Fruit fly (Drosophila melanogaster): Measurements from ENCODE around the gene CG42324.

CG42324 gene

DNA sequence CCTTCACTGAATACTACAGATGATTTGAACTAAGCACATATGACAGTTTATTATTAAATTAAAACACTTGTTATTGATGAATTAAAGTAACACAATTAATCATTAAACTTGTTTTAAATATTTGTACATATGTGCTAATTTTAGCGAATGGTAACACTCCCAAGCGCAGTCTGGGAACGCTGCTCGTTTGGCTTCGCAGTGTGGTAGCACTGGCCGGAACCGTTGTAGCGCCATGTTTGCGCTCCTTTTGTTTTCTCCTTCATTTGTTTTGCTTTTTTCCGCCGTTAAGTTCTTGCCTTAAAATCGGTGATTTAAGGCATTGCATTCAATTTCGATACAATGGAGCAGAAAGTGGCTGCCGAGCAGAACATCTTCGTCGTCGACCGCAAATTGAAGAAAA lies 6.0 kb upstream of the CG42324 start, which contains the start of gene CycJ:
TSS of gene CycJ (plus strand) at position 229 of the 400 bp plus-strand sequence.
- no peak for TF ChIP-seq ey (GFP tag; optimal IDR thresholded peaks at IDR 0.05)
- TF ChIP-seq CG9705 (GFP tag; optimal IDR thresholded peaks at IDR 0.05), result no peak
- no peak for TF ChIP-seq br (GFP tag; optimal IDR thresholded peaks at IDR 0.05)
- TF ChIP-seq CrebA (GFP tag; optimal IDR thresholded peaks at IDR 0.05; ENCODE audit: borderline replicate concordance), result no peak
- TF ChIP-seq lola (GFP tag; optimal IDR thresholded peaks at IDR 0.05), result no peak

dm6 chr3L:3469709-3470108 lies 2.5 kb upstream of the CG42324 start:
- no peak for TF ChIP-seq HLH106 (tag; optimal IDR thresholded peaks at IDR 0.05)
- no peak for TF ChIP-seq dl (GFP tag; optimal IDR thresholded peaks at IDR 0.05; ENCODE audit: insufficient read depth in 1 of 2, partially characterized antibody in 2 of 2)

DNA sequence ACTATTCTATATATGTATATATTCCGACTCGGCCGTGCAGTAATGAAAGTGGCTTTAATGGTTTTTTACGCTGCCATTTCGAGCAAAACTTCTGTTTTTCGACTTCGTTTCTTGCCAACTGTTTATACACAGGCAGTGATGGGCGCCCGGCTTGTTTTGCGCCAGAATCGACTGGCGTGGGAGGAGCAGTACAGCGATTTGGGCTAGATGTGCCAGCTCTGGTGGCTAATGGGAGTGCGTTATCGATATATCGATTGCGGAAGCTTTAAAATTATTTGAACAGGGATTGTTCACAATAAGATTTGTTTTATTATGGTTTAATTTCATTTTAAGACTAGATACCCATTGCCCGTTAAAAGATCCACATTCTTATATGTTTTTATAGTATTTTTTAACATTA lies 1.1 kb upstream of the CG42324 start, which contains the start of gene CG14971:
TSS of gene CG14971 (minus strand) at position 136 of the 400 bp plus-strand sequence.
- TF ChIP-seq Dif (GFP tag; optimal IDR thresholded peaks at IDR 0.05; ENCODE audit: partially characterized antibody) (no peak), sage (GFP tag; optimal IDR thresholded peaks at IDR 0.05) (peak; percentile 1), rgr (GFP tag; optimal IDR thresholded peaks at IDR 0.05) (peak; percentile 64), usp (GFP tag; optimal IDR thresholded peaks at IDR 0.05) (no peak), ey (GFP tag; optimal IDR thresholded peaks at IDR 0.05) (peak; percentile 32), dsf (GFP tag; optimal IDR thresholded peaks at IDR 0.05; ENCODE audit: borderline replicate concordance) (no peak), woc (GFP tag; optimal IDR thresholded peaks at IDR 0.05) (peak; percentile 91), tai (GFP tag; optimal IDR thresholded peaks at IDR 0.05) (no peak), Hnf4 (GFP tag; optimal IDR thresholded peaks at IDR 0.05) (peak; percentile 55), sv (GFP tag; optimal IDR thresholded peaks at IDR 0.05) (peak; percentile 21), N (GFP tag; optimal IDR thresholded peaks at IDR 0.05) (no peak), HLH106 (tag; optimal IDR thresholded peaks at IDR 0.05) (peak; percentile 40), Hr83 (GFP tag; optimal IDR thresholded peaks at IDR 0.05; ENCODE audit: poor library complexity, severe bottlenecking) (peak; percentile 68), CG9705 (GFP tag; optimal IDR thresholded peaks at IDR 0.05) (peak; percentile 6), fru (GFP tag; optimal IDR thresholded peaks at IDR 0.05) (peak; percentile 52), GATAd (GFP tag; optimal IDR thresholded peaks at IDR 0.05) (no peak), dl (GFP tag; optimal IDR thresholded peaks at IDR 0.05; ENCODE audit: insufficient read depth in 1 of 2, partially characterized antibody in 2 of 2) (no peak), foxo (GFP tag; optimal IDR thresholded peaks at IDR 0.05) (peak in 1 of 2 experiments; percentile 52), psq (GFP tag; optimal IDR thresholded peaks at IDR 0.05) (peak; percentile 42), Dfd (GFP tag; optimal IDR thresholded peaks at IDR 0.05) (no peak), Rel (GFP tag; optimal IDR thresholded peaks at IDR 0.05) (no peak), Rel (tag; optimal IDR thresholded peaks at IDR 0.05) (peak; percentile 45), Myc (optimal IDR thresholded peaks at IDR 0.05) (peak; percentile 98), dmrt93B (GFP tag; optimal IDR thresholded peaks at IDR 0.05) (no peak), lola (GFP tag; optimal IDR thresholded peaks at IDR 0.05) (no peak), jim (GFP tag; optimal IDR thresholded peaks at IDR 0.05) (no peak), OdsH (GFP tag; optimal IDR thresholded peaks at IDR 0.05) (peak; percentile 19), CrebA (GFP tag; optimal IDR thresholded peaks at IDR 0.05; ENCODE audit: borderline replicate concordance) (no peak), Hr78 (GFP tag; optimal IDR thresholded peaks at IDR 0.05) (no peak), Vsx2 (GFP tag; optimal IDR thresholded peaks at IDR 0.05; ENCODE audit: partially characterized antibody) (no peak), Abd-B (GFP tag; optimal IDR thresholded peaks at IDR 0.05) (no peak), Jra (GFP tag; optimal IDR thresholded peaks at IDR 0.05) (peak; percentile 12), h (GFP tag; optimal IDR thresholded peaks at IDR 0.05) (peak; percentile 69), CG32264 (GFP tag; optimal IDR thresholded peaks at IDR 0.05) (no peak), Sp1 (GFP tag; optimal IDR thresholded peaks at IDR 0.05) (peak; percentile 38), br (GFP tag; optimal IDR thresholded peaks at IDR 0.05) (peak; percentile 55)

DNA sequence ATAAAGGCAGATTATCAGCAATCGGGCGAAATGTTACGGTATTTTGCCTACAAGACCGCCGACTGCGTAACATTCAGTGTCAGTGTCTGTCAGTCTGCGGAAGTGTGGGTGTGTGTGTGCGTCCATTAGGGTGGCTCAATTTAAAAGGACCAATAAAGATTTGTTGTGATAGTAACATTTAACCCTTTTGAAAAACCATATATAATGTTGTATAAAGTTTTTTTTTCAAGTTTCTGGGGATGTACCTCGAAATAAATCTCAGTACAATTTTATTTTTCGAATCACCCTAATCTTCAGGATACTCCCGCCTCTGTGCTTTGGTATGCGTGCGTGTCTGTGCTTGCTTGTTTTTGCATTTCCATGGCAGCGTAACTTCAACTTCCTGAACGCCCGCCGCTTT lies 539 bp downstream of the CG42324 start:
- TF ChIP-seq br (GFP tag; optimal IDR thresholded peaks at IDR 0.05) (peak; percentile 21), rgr (GFP tag; optimal IDR thresholded peaks at IDR 0.05) (peak; percentile 57), Hnf4 (GFP tag; optimal IDR thresholded peaks at IDR 0.05) (peak; percentile 45), h (GFP tag; optimal IDR thresholded peaks at IDR 0.05) (peak; percentile 56), Sp1 (GFP tag; optimal IDR thresholded peaks at IDR 0.05) (peak; percentile 53), fru (GFP tag; optimal IDR thresholded peaks at IDR 0.05) (peak; percentile 60), tai (GFP tag; optimal IDR thresholded peaks at IDR 0.05) (no peak), Abd-B (GFP tag; optimal IDR thresholded peaks at IDR 0.05) (no peak), dmrt93B (GFP tag; optimal IDR thresholded peaks at IDR 0.05) (no peak), ey (GFP tag; optimal IDR thresholded peaks at IDR 0.05) (peak; percentile 37), HLH106 (tag; optimal IDR thresholded peaks at IDR 0.05) (peak; percentile 47), OdsH (GFP tag; optimal IDR thresholded peaks at IDR 0.05) (peak; percentile 63), sv (GFP tag; optimal IDR thresholded peaks at IDR 0.05) (peak; percentile 48), foxo (GFP tag; optimal IDR thresholded peaks at IDR 0.05) (peak in 1 of 2 experiments; percentile 63)
